Worm (Caenorhabditis elegans): ENCODE data around the gene syx-3.

DNA sequence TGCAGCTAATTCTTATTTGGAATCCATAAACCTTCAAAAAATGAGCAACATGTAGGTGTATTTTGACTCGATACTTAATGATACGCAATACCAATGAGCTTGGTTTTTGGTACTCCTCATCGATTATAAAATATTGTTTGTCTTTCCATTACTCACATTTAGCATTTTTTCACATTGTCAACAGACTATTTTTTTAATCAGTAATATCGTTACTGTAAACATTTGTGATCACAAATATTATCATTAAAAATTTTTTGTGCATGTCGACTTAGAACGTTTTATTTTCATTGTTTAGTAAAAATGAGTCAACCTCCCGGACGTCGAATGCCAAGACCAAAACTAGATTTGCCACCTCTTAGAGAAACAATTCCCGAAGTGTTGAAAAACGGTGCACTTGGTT lies 28.4 kb downstream of the syx-3 start, which contains the start of gene sek-5:
- TF ChIP-seq ama-1 (optimal IDR thresholded peaks at IDR 0.05) (no peak), pes-1 (GFP tag; IDR thresholded peaks at IDR 0.05) (no peak), flt-1 (GFP tag; IDR thresholded peaks at IDR 0.05) (no peak), scrt-1 (GFP tag; IDR thresholded peaks at IDR 0.05) (no peak), hmbx-1 (tag; optimal IDR thresholded peaks at IDR 0.05) (no peak), ceh-36 (tag; optimal IDR thresholded peaks at IDR 0.05) (no peak), B0310.2 (tag; optimal IDR thresholded peaks at IDR 0.05) (no peak), aly-1 (tag; optimal IDR thresholded peaks at IDR 0.05) (no peak), F13C5.2 (tag; optimal IDR thresholded peaks at IDR 0.05) (no peak), hnd-1 (tag; optimal IDR thresholded peaks at IDR 0.05) (no peak), tbx-37 (GFP tag; conservative IDR thresholded peaks at IDR 0.05) (no peak)
